Fruit fly (Drosophila melanogaster) whole organism, embryonic: ENCODE results near the gene CG9297.
A peak's percentile ranks its signal among the peaks of the same experiment; 100 is the strongest.

ENCODE experiments used
- B-H1 ChIP-seq: fragments of 200-800 bp; sonication (Bioruptor generic); IDR thresholded peaks from 3 replicates; pipeline ENCODE4 v1.3.6; 2022; ENCODE audit warnings: missing biosample characterization, missing genetic modification characterization
- Blimp-1 ChIP-seq: fragments of 200-800 bp; sonication (Bioruptor generic); optimal IDR thresholded peaks from 3 replicates; lab custom pipeline; 2018; ENCODE audit warnings: missing biosample characterization, missing genetic modification characterization, mild to moderate bottlenecking, moderate library complexity, missing genetic modification reagents
- CG10321 ChIP-seq: fragments of 200-800 bp; sonication (Bioruptor generic); IDR thresholded peaks from 2 replicates; pipeline ENCODE4 v1.3.6; 2022; ENCODE audit warnings: missing biosample characterization, missing genetic modification characterization
- CG10462 ChIP-seq: fragments of 200-800 bp; sonication (Bioruptor generic); optimal IDR thresholded peaks from 2 replicates; lab custom pipeline; 2016; ENCODE audit warnings: missing biosample characterization, missing genetic modification characterization
- CG12769 ChIP-seq: fragments of 200-800 bp; sonication (Bioruptor generic); optimal IDR thresholded peaks from 2 replicates; lab custom pipeline; 2019; ENCODE audit warnings: missing biosample characterization, mild to moderate bottlenecking, missing genetic modification characterization, moderate library complexity
- CG14710 ChIP-seq: fragments of 200-800 bp; sonication (Bioruptor generic); optimal IDR thresholded peaks from 3 replicates; lab custom pipeline; 2019; ENCODE audit warnings: missing biosample characterization, mild to moderate bottlenecking, missing genetic modification characterization, moderate library complexity
- CG15479 ChIP-seq: fragments of 200-800 bp; sonication (Bioruptor generic); optimal IDR thresholded peaks from 3 replicates; lab custom pipeline; 2019; ENCODE audit warnings: missing biosample characterization, mild to moderate bottlenecking, missing genetic modification characterization, moderate library complexity
- CG15601 ChIP-seq: fragments of 200-800 bp; sonication (Bioruptor generic); optimal IDR thresholded peaks from 3 replicates; lab custom pipeline; 2019; ENCODE audit warnings: missing biosample characterization, mild to moderate bottlenecking, missing genetic modification characterization, moderate library complexity
- CG17802 ChIP-seq: fragments of 200-800 bp; sonication (Bioruptor generic); optimal IDR thresholded peaks from 2 replicates; lab custom pipeline; 2018; ENCODE audit warnings: missing biosample characterization, mild to moderate bottlenecking, missing genetic modification characterization, moderate library complexity
- CG18262 ChIP-seq: fragments of 200-800 bp; optimal IDR thresholded peaks from 3 replicates; lab custom pipeline; 2019; ENCODE audit warnings: missing biosample characterization, mild to moderate bottlenecking, missing genetic modification characterization, moderate library complexity
- CG3163 ChIP-seq: fragments of 200-800 bp; sonication (Bioruptor generic); optimal IDR thresholded peaks from 3 replicates; lab custom pipeline; 2016; ENCODE audit warnings: missing biosample characterization, missing genetic modification characterization
- CG3407 ChIP-seq: fragments of 200-800 bp; sonication (Bioruptor generic); optimal IDR thresholded peaks from 2 replicates; lab custom pipeline; 2018; ENCODE audit warnings: missing biosample characterization, mild to moderate bottlenecking, missing genetic modification characterization
- CG5180 ChIP-seq: fragments of 200-800 bp; sonication (Bioruptor generic); optimal IDR thresholded peaks from 3 replicates; lab custom pipeline; 2017; ENCODE audit warnings: missing biosample characterization, missing genetic modification characterization, mild to moderate bottlenecking, moderate library complexity, missing genetic modification reagents
- CG6813 ChIP-seq: fragments of 200-800 bp; sonication (Bioruptor generic); optimal IDR thresholded peaks from 2 replicates; lab custom pipeline; 2017; ENCODE audit warnings: missing biosample characterization, missing genetic modification characterization, mild to moderate bottlenecking, moderate library complexity, missing genetic modification reagents
- CG7786 ChIP-seq: fragments of 200-800 bp; sonication (Bioruptor generic); optimal IDR thresholded peaks from 2 replicates; lab custom pipeline; 2016; ENCODE audit warnings: missing biosample characterization, missing genetic modification characterization
- CG8281 ChIP-seq: fragments of 200-800 bp; sonication (Bioruptor generic); optimal IDR thresholded peaks from 2 replicates; lab custom pipeline; 2018; ENCODE audit warnings: missing biosample characterization, mild to moderate bottlenecking, missing genetic modification characterization, moderate library complexity
- Drgx ChIP-seq: fragments of 200-800 bp; sonication (Bioruptor generic); IDR thresholded peaks from 2 replicates; pipeline ENCODE4 v1.3.6; 2022; ENCODE audit warnings: missing biosample characterization, missing genetic modification characterization
- Eip74EF ChIP-seq, 2 experiments: fragments of 200-800 bp in 1 of 2; fragments of >200 bp in 1 of 2; sonication (Bioruptor generic) in 1 of 2; optimal IDR thresholded peaks; 2 replicates each; lab custom pipeline; 2017 to 2019; ENCODE audit warnings: missing biosample characterization in 2 of 2, missing genetic modification characterization in 2 of 2, mild to moderate bottlenecking in 1 of 2, moderate library complexity in 1 of 2
- NFAT ChIP-seq: fragments of 200-800 bp; sonication (Bioruptor generic); IDR thresholded peaks from 2 replicates; pipeline ENCODE4 v1.3.6; 2022; ENCODE audit warnings: missing biosample characterization, missing genetic modification characterization
- Nf-YB ChIP-seq: fragments of 200-800 bp; sonication (Bioruptor generic); optimal IDR thresholded peaks from 3 replicates; lab custom pipeline; 2019; ENCODE audit warnings: missing biosample characterization, mild to moderate bottlenecking, missing genetic modification characterization, moderate library complexity
- Nf-YC ChIP-seq: fragments of 200-800 bp; optimal IDR thresholded peaks from 3 replicates; lab custom pipeline; 2019; ENCODE audit warnings: missing biosample characterization, mild to moderate bottlenecking, missing genetic modification characterization, moderate library complexity
- Pdp1 ChIP-seq, 2 experiments: fragments of 200-800 bp; sonication (Bioruptor generic); optimal IDR thresholded peaks; 3 replicates each; lab custom pipeline; 2016; ENCODE audit warnings: missing biosample characterization in 2 of 2, missing genetic modification characterization in 2 of 2, mild to moderate bottlenecking in 1 of 2, moderate library complexity in 1 of 2
- Stat92E ChIP-seq, 3 experiments: fragments of >200 bp in 2 of 3; fragments of 200-800 bp in 1 of 3; sonication (Bioruptor generic) in 1 of 3; optimal IDR thresholded peaks; 2 replicates each; lab custom pipeline; 2017 to 2019; ENCODE audit warnings: missing biosample characterization in 3 of 3, missing genetic modification characterization in 3 of 3, mild to moderate bottlenecking in 1 of 3, moderate library complexity in 1 of 3
- Trl ChIP-seq, 3 experiments: fragments of >200 bp in 2 of 3; fragments of 200-800 bp in 1 of 3; sonication (Bioruptor generic) in 1 of 3; optimal IDR thresholded peaks; 2 replicates in 1 of 3; 3 replicates in 2 of 3; lab custom pipeline; 2016 to 2017; ENCODE audit warnings: missing biosample characterization in 1 of 3, missing genetic modification characterization in 1 of 3
- Vsx1 ChIP-seq: fragments of 200-800 bp; sonication (Bioruptor generic); optimal IDR thresholded peaks from 2 replicates; lab custom pipeline; 2017; ENCODE audit warnings: missing biosample characterization, mild to moderate bottlenecking, missing genetic modification characterization, missing genetic modification reagents
- Xrp1 ChIP-seq: fragments of 200-800 bp; sonication (Bioruptor generic); IDR thresholded peaks from 2 replicates; pipeline ENCODE4 v1.3.6; 2022; ENCODE audit warnings: missing biosample characterization, missing genetic modification characterization
- abd-A ChIP-seq: fragments of 200-800 bp; sonication (Bioruptor generic); optimal IDR thresholded peaks from 3 replicates; lab custom pipeline; 2019; ENCODE audit warnings: missing biosample characterization, mild to moderate bottlenecking, missing genetic modification characterization, moderate library complexity
- aop ChIP-seq: fragments of 200-800 bp; sonication (Bioruptor generic); IDR thresholded peaks from 2 replicates; pipeline ENCODE4 v1.3.6; 2022; ENCODE audit warnings: missing biosample characterization, missing genetic modification characterization
- bsh ChIP-seq, 2 experiments: fragments of 200-800 bp; sonication (Bioruptor generic); optimal IDR thresholded peaks; 2 replicates each; lab custom pipeline; 2017 to 2018; ENCODE audit warnings: mild to moderate bottlenecking in 2 of 2, missing biosample characterization in 2 of 2, missing genetic modification characterization in 2 of 2, moderate library complexity in 1 of 2
- cad ChIP-seq: fragments of >200 bp; optimal IDR thresholded peaks from 2 replicates; lab custom pipeline; 2017; ENCODE audit warnings: missing biosample characterization, missing genetic modification characterization
- chinmo ChIP-seq: fragments of 200-800 bp; sonication (Bioruptor generic); IDR thresholded peaks from 4 replicates; pipeline ENCODE4 v1.3.6; 2022; ENCODE audit warnings: missing biosample characterization, missing genetic modification characterization; ENCODE audit not compliant: partially characterized antibody
- corto ChIP-seq: fragments of 200-800 bp; sonication (Bioruptor generic); optimal IDR thresholded peaks from 2 replicates; lab custom pipeline; 2016; ENCODE audit warnings: missing biosample characterization, mild to moderate bottlenecking, missing genetic modification characterization, moderate library complexity
- da ChIP-seq: fragments of 200-800 bp; sonication (Bioruptor generic); optimal IDR thresholded peaks from 2 replicates; lab custom pipeline; 2016; ENCODE audit warnings: missing biosample characterization, missing genetic modification characterization
- eve ChIP-seq, 2 experiments: fragments of >200 bp; optimal IDR thresholded peaks; 2 replicates each; lab custom pipeline; 2017; ENCODE audit warnings: missing biosample characterization in 2 of 2, missing genetic modification characterization in 2 of 2
- ftz-f1 ChIP-seq: fragments of 200-800 bp; sonication (Bioruptor generic); optimal IDR thresholded peaks from 2 replicates; lab custom pipeline; 2016; ENCODE audit warnings: missing biosample characterization, missing genetic modification characterization
- gce ChIP-seq: fragments of 200-800 bp; sonication (Bioruptor generic); IDR thresholded peaks from 3 replicates; pipeline ENCODE4 v1.3.6; 2022; ENCODE audit warnings: missing biosample characterization, missing genetic modification characterization
- hbn ChIP-seq: fragments of 200-800 bp; sonication (Bioruptor generic); IDR thresholded peaks from 2 replicates; pipeline ENCODE4 v1.3.6; 2022; ENCODE audit warnings: missing biosample characterization, missing genetic modification characterization; ENCODE audit not compliant: partially characterized antibody
- kni ChIP-seq: fragments of 200-800 bp; sonication (Bioruptor generic); optimal IDR thresholded peaks from 3 replicates; lab custom pipeline; 2017; ENCODE audit warnings: mild to moderate bottlenecking, missing biosample characterization, missing genetic modification reagents, missing genetic modification characterization
- oc ChIP-seq: fragments of 200-800 bp; sonication (Bioruptor generic); optimal IDR thresholded peaks from 2 replicates; lab custom pipeline; 2018; ENCODE audit warnings: missing biosample characterization, mild to moderate bottlenecking, missing genetic modification characterization, moderate library complexity
- otp ChIP-seq: fragments of 200-800 bp; sonication (Bioruptor generic); IDR thresholded peaks from 3 replicates; pipeline ENCODE4, ENCODE4 v1.3.6; 2022; ENCODE audit warnings: missing biosample characterization, missing genetic modification characterization
- sd ChIP-seq: fragments of 200-800 bp; sonication (Bioruptor generic); optimal IDR thresholded peaks from 3 replicates; lab custom pipeline; 2018; ENCODE audit warnings: missing biosample characterization, mild to moderate bottlenecking, missing genetic modification characterization, moderate library complexity
- sens ChIP-seq: fragments of 200-800 bp; sonication (Bioruptor generic); peaks from one replicate; lab custom pipeline; 2016; ENCODE audit warnings: missing biosample characterization, missing genetic modification characterization
- slou ChIP-seq: fragments of 200-800 bp; sonication (Bioruptor generic); optimal IDR thresholded peaks from 3 replicates; lab custom pipeline; 2016; ENCODE audit warnings: missing biosample characterization, missing genetic modification characterization
- sna ChIP-seq: fragments of 200-800 bp; sonication (Bioruptor generic); IDR thresholded peaks from 2 replicates; pipeline ENCODE4 v1.3.6; 2022; ENCODE audit warnings: missing biosample characterization, missing genetic modification characterization; ENCODE audit not compliant: partially characterized antibody
- tll ChIP-seq, 2 experiments: fragments of 200-800 bp in 1 of 2; fragments of >200 bp in 1 of 2; sonication (Bioruptor generic) in 1 of 2; optimal IDR thresholded peaks; 2 replicates each; lab custom pipeline; 2017 to 2019; ENCODE audit warnings: missing biosample characterization in 2 of 2, missing genetic modification characterization in 2 of 2, mild to moderate bottlenecking in 1 of 2, moderate library complexity in 1 of 2
- unc-4 ChIP-seq: fragments of 200-800 bp; sonication (Bioruptor generic); IDR thresholded peaks from 2 replicates; pipeline ENCODE4 v1.3.6; 2022; ENCODE audit warnings: missing biosample characterization, missing genetic modification characterization; ENCODE audit not compliant: partially characterized antibody
- vvl ChIP-seq: fragments of 200-800 bp; sonication (Bioruptor generic); IDR thresholded peaks from 2 replicates; pipeline ENCODE4 v1.3.6; 2022; ENCODE audit warnings: missing biosample characterization, missing genetic modification characterization
- yki ChIP-seq: fragments of >200 bp; optimal IDR thresholded peaks from 3 replicates; lab custom pipeline; 2018

Gene CG9297

DNA sequence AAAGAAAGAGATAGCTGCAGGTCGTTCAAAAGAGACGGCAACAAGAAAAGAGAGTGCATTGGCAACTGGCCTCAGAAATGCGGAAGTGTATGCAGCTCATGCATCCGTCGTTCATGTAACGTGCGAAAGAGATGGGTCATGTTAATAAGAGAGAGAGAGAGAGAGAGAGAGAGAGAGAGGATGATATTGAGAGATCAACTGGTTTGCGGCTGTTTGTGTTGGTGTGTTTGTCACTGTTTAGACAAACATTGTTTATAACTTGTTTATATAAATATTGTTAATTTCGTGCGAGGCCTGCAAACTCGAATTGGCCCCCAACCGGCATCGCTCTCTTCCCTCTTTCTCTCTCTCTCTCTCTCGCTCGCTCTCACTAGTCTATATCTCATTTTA, 23.4 kb downstream of the CG9297 start:
- TF ChIP-seq CG8281 (tag; lab: Kevin White, UChicago): peak; percentile 1
- TF ChIP-seq chinmo (GFP tag; lab: Robert Waterston, UW): peak; percentile 87; the same call in 2 of the 4 replicates
- TF ChIP-seq Eip74EF (GFP tag; optimal IDR thresholded peaks at IDR 0.05; lab: Kevin White, UChicago): peak; percentile 23 to 99
- TF ChIP-seq CG6813 (GFP tag; lab: Kevin White, UChicago): peak; percentile 33
- no peak for TF ChIP-seq Stat92E (GFP tag; optimal IDR thresholded peaks at IDR 0.05; lab: Kevin White, UChicago)
- no peak for TF ChIP-seq da
- TF ChIP-seq cad (GFP tag; lab: Kevin White, UChicago): peak; percentile 5
- peak; percentile 71 for TF ChIP-seq CG10321 (GFP tag; lab: Robert Waterston, UW)
- peak; percentile 1 for TF ChIP-seq CG14710 (tag; lab: Kevin White, UChicago)
- no peak for TF ChIP-seq slou
- TF ChIP-seq CG7786: no peak
- TF ChIP-seq yki: peak; percentile 73
- peak; percentile 29 for TF ChIP-seq Blimp-1
- TF ChIP-seq oc (tag; lab: Kevin White, UChicago): peak; percentile 32
- TF ChIP-seq CG15601: no peak
- TF ChIP-seq sd (tag; lab: Kevin White, UChicago): peak; percentile 81
- TF ChIP-seq Trl (optimal IDR thresholded peaks at IDR 0.05; lab: Kevin White, UChicago): peak; percentile 89
- no peak for TF ChIP-seq Trl (GFP tag; optimal IDR thresholded peaks at IDR 0.05; lab: Kevin White, UChicago)
- TF ChIP-seq sna (GFP tag; lab: Robert Waterston, UW): no peak
- TF ChIP-seq Xrp1 (GFP tag; lab: Robert Waterston, UW): 0 out of 2 replicates have a peak, but pooled peaks have one; percentile 35
- peak; percentile 70 for TF ChIP-seq CG17802 (tag; lab: Kevin White, UChicago)
- TF ChIP-seq otp (GFP tag; lab: Robert Waterston, UW): 0 out of 3 replicates have a peak, but pooled peaks have one; percentile 5
- peak; percentile 50 for TF ChIP-seq Nf-YC (tag; lab: Kevin White, UChicago)
- peak in 1 of 2 experiments; percentile 55 for TF ChIP-seq Pdp1 (GFP tag; optimal IDR thresholded peaks at IDR 0.05; lab: Kevin White, UChicago)
- TF ChIP-seq ftz-f1 (GFP tag; lab: Kevin White, UChicago): no peak
- TF ChIP-seq CG3163 (GFP tag; lab: Kevin White, UChicago): peak; percentile 97
- peak; percentile 48 for TF ChIP-seq CG15479 (GFP tag; lab: Kevin White, UChicago)
- TF ChIP-seq CG3407 (GFP tag; lab: Kevin White, UChicago): peak; percentile 20
- TF ChIP-seq Vsx1 (GFP tag; lab: Kevin White, UChicago): peak; percentile 46
- TF ChIP-seq CG18262: peak; percentile 16
- peak; percentile 75 for TF ChIP-seq sens (GFP tag; lab: Kevin White, UChicago)
- TF ChIP-seq abd-A: peak; percentile 61
- TF ChIP-seq B-H1 (GFP tag; lab: Robert Waterston, UW): no peak
- no peak for TF ChIP-seq corto (GFP tag; lab: Kevin White, UChicago)
- peak in 1 of 2 experiments; percentile 5 for TF ChIP-seq eve (GFP tag; optimal IDR thresholded peaks at IDR 0.05; lab: Kevin White, UChicago)
- peak; percentile 76 for TF ChIP-seq CG5180 (GFP tag; lab: Kevin White, UChicago)
- peak; percentile 46 for TF ChIP-seq Nf-YB
- TF ChIP-seq kni (GFP tag; lab: Kevin White, UChicago): peak; percentile 78
- TF ChIP-seq hbn (GFP tag; lab: Robert Waterston, UW): no peak
- peak; percentile 27; the same call in 1 of the 2 replicates for TF ChIP-seq Drgx (GFP tag; lab: Robert Waterston, UW)
- 0 out of 2 replicates have a peak, but pooled peaks have one; percentile 17 for TF ChIP-seq unc-4 (GFP tag; lab: Robert Waterston, UW)
- peak; percentile 56 for TF ChIP-seq CG12769 (tag; lab: Kevin White, UChicago)
- peak; percentile 50; the same call in 1 of the 2 replicates for TF ChIP-seq vvl (GFP tag; lab: Robert Waterston, UW)
- TF ChIP-seq aop: peak; percentile 89
- TF ChIP-seq bsh (GFP tag; optimal IDR thresholded peaks at IDR 0.05; lab: Kevin White, UChicago): peak in 1 of 2 experiments; percentile 14
- no peak for TF ChIP-seq CG10462 (GFP tag; lab: Kevin White, UChicago)
- peak; percentile 28; the same call in 1 of the 3 replicates for TF ChIP-seq gce (GFP tag; lab: Robert Waterston, UW)
- no peak for TF ChIP-seq NFAT
- peak in 1 of 2 experiments; percentile 7 for TF ChIP-seq tll (GFP tag; optimal IDR thresholded peaks at IDR 0.05; lab: Kevin White, UChicago)
